Worm (Caenorhabditis elegans) whole organism, late embryonic: Measurements from ENCODE around the gene daf-6.

Experiments
- F13H6.1 ChIP-seq: sonication (generic microtip); optimal IDR thresholded peaks from 2 replicates; lab custom pipeline; 2016; ENCODE audit warnings: missing genetic modification characterization, missing compliant biosample characterization
- ama-1 ChIP-seq: fragments of 150-350 bp; optimal IDR thresholded peaks from 2 replicates; lab custom pipeline; 2014
- ceh-18 ChIP-seq: sonication (generic microtip); optimal IDR thresholded peaks from 2 replicates; lab custom pipeline; 2016; ENCODE audit warnings: missing genetic modification characterization, missing compliant biosample characterization
- fkh-10 ChIP-seq: fragments of 150-350 bp; optimal IDR thresholded peaks from 2 replicates; lab custom pipeline; 2014; ENCODE audit warnings: missing biosample characterization, missing genetic modification reagents, missing genetic modification characterization
- gmeb-2 ChIP-seq: sonication (generic microtip); optimal IDR thresholded peaks from 2 replicates; lab custom pipeline; 2016; ENCODE audit warnings: missing genetic modification characterization, inconsistent platforms, missing compliant biosample characterization
- nhr-11 ChIP-seq: fragments of 150-350 bp; optimal IDR thresholded peaks from 2 replicates; lab custom pipeline; 2014; ENCODE audit warnings: missing biosample characterization, missing genetic modification characterization
- nhr-232 ChIP-seq: sonication (generic microtip); optimal IDR thresholded peaks from 2 replicates; lab custom pipeline; 2016; ENCODE audit warnings: missing genetic modification characterization, missing compliant biosample characterization
- odd-2 ChIP-seq: sonication (generic microtip); optimal IDR thresholded peaks from 2 replicates; lab custom pipeline; 2017; ENCODE audit warnings: antibody characterized with exemption, mild to moderate bottlenecking, missing genetic modification characterization, missing compliant biosample characterization
- pag-3 ChIP-seq: sonication (generic microtip); optimal IDR thresholded peaks from 2 replicates; lab custom pipeline; 2016; ENCODE audit warnings: missing compliant biosample characterization, missing genetic modification characterization, borderline replicate concordance
- pha-4 ChIP-seq: fragments of 150-350 bp; optimal IDR thresholded peaks from 2 replicates; lab custom pipeline; 2018; ENCODE audit warnings: missing biosample characterization, missing genetic modification reagents, missing genetic modification characterization
- sdc-2 ChIP-seq: sonication (generic microtip); optimal IDR thresholded peaks from 2 replicates; lab custom pipeline; 2016; ENCODE audit warnings: missing genotype, missing genetic modification characterization, missing compliant biosample characterization
- sox-4 ChIP-seq: sonication (generic microtip); optimal IDR thresholded peaks from 2 replicates; lab custom pipeline; 2017; ENCODE audit warnings: mild to moderate bottlenecking, missing genetic modification characterization, inconsistent platforms, missing compliant biosample characterization

ce11 chrX:14844481-14844880 is 43.8 kb upstream of the daf-6 start:
- TF ChIP-seq odd-2 (tag; lab: Kevin White, UChicago) (no peak), fkh-10 (no peak), pha-4 (no peak), F13H6.1 (tag; lab: Kevin White, UChicago) (no peak), nhr-232 (no peak), pag-3 (tag; lab: Kevin White, UChicago) (no peak), ceh-18 (tag; lab: Kevin White, UChicago) (no peak), nhr-11 (tag; lab: Kevin White, UChicago) (no peak), sox-4 (no peak), sdc-2 (tag; lab: Kevin White, UChicago) (no peak), gmeb-2 (tag; lab: Kevin White, UChicago) (no peak), ama-1 (lab: Kevin White, UChicago) (no peak)
